Worm (Caenorhabditis elegans) whole organism, mixed stage, embryonic: ENCODE measurements around the gene dhcr-24.

Experiments
- M03D4.4 ChIP-seq: sonication (generic microtip); optimal IDR thresholded peaks from 2 replicates; lab custom pipeline; 2017; ENCODE audit warnings: mild to moderate bottlenecking, missing genetic modification characterization, missing compliant biosample characterization
- ceh-43 ChIP-seq: fragments of 200-800 bp; sonication (Bioruptor generic); optimal IDR thresholded peaks from 2 replicates; lab custom pipeline; 2018; ENCODE audit warnings: mild to moderate bottlenecking, missing genetic modification characterization, moderate library complexity, missing compliant biosample characterization
- flh-1 ChIP-seq: fragments of 200-800 bp; sonication (Bioruptor generic); optimal IDR thresholded peaks from 2 replicates; lab custom pipeline; 2018; ENCODE audit warnings: mild to moderate bottlenecking, missing genetic modification characterization, moderate library complexity, missing compliant biosample characterization
- hlh-1 ChIP-seq: fragments of 150-350 bp; optimal IDR thresholded peaks from 2 replicates; lab custom pipeline; 2014; ENCODE audit warnings: missing biosample characterization, missing genetic modification reagents, missing genetic modification characterization
- lsy-2 ChIP-seq: fragments of 150-350 bp; optimal IDR thresholded peaks from 2 replicates; lab custom pipeline; 2014; ENCODE audit warnings: missing biosample characterization, missing genetic modification characterization
- mep-1 ChIP-seq: fragments of 150-350 bp; optimal IDR thresholded peaks from 2 replicates; lab custom pipeline; 2017; ENCODE audit warnings: missing biosample characterization, missing genetic modification reagents, missing genetic modification characterization, inconsistent platforms
- nhr-237 ChIP-seq: fragments of 150-350 bp; optimal IDR thresholded peaks from 2 replicates; lab custom pipeline; 2014; ENCODE audit warnings: missing biosample characterization, missing genetic modification characterization
- nhr-28 ChIP-seq: fragments of 150-350 bp; optimal IDR thresholded peaks from 2 replicates; lab custom pipeline; 2014; ENCODE audit warnings: missing biosample characterization, missing genetic modification characterization
- nhr-76 ChIP-seq: sonication (generic microtip); optimal IDR thresholded peaks from 2 replicates; lab custom pipeline; 2017; ENCODE audit warnings: missing biosample characterization, missing genetic modification characterization
- pha-4 ChIP-seq: fragments of 150-350 bp; optimal IDR thresholded peaks from 2 replicates; lab custom pipeline; 2018; ENCODE audit warnings: missing biosample characterization, missing genetic modification reagents, missing genetic modification characterization
- snpc-4 ChIP-seq: fragments of 150-350 bp; optimal IDR thresholded peaks from 2 replicates; lab custom pipeline; 2014; ENCODE audit warnings: missing biosample characterization, missing genetic modification characterization
- unc-120 ChIP-seq: sonication (generic microtip); optimal IDR thresholded peaks from 2 replicates; lab custom pipeline; 2017; ENCODE audit warnings: missing genetic modification characterization, missing compliant biosample characterization; ENCODE audit not compliant: poor library complexity, severe bottlenecking
- unc-39 ChIP-seq: fragments of 150-350 bp; optimal IDR thresholded peaks from 2 replicates; lab custom pipeline; 2014; ENCODE audit warnings: missing biosample characterization, missing genetic modification characterization
- unc-62 ChIP-seq: fragments of 150-350 bp; optimal IDR thresholded peaks from 2 replicates; lab custom pipeline; 2014; ENCODE audit warnings: missing biosample characterization, missing genetic modification reagents, missing genetic modification characterization

- TF ChIP-seq nhr-76 (tag; lab: Kevin White, UChicago) (no peak), unc-120 (tag; lab: Kevin White, UChicago) (no peak), snpc-4 (no peak), pha-4 (tag; lab: Kevin White, UChicago) (no peak), ceh-43 (GFP tag; lab: Kevin White, UChicago) (no peak), flh-1 (no peak), unc-62 (GFP tag; lab: Kevin White, UChicago) (no peak), unc-39 (no peak), nhr-28 (tag; lab: Kevin White, UChicago) (no peak), mep-1 (no peak), M03D4.4 (no peak), lsy-2 (tag; lab: Kevin White, UChicago) (no peak), nhr-237 (tag; lab: Kevin White, UChicago) (no peak), hlh-1 (tag; lab: Kevin White, UChicago) (no peak)
Observed at ce11 chrX:2588012-2588411, 24.1 kb upstream of the dhcr-24 start.
